Fruit fly (Drosophila melanogaster) whole organism, embryonic: ENCODE data around the gene RpS26.

Experiments used
- Antp ChIP-seq: fragments of 200-800 bp; sonication (Bioruptor generic); optimal IDR thresholded peaks from 3 replicates; lab custom pipeline; 2016; ENCODE audit warnings: missing biosample characterization, missing genetic modification characterization
- Bdp1 ChIP-seq: fragments of 200-800 bp; sonication (Bioruptor generic); optimal IDR thresholded peaks from 3 replicates; lab custom pipeline; 2016; ENCODE audit warnings: missing biosample characterization, missing genetic modification characterization
- BtbVII ChIP-seq: fragments of 200-800 bp; sonication (Bioruptor generic); optimal IDR thresholded peaks from 3 replicates; lab custom pipeline; 2017; ENCODE audit warnings: missing biosample characterization, mild to moderate bottlenecking, missing genetic modification characterization
- C15 ChIP-seq: fragments of 200-800 bp; sonication (Bioruptor generic); IDR thresholded peaks from 3 replicates; pipeline ENCODE4 v1.3.6; 2022; ENCODE audit warnings: missing biosample characterization, missing genetic modification characterization
- CG10979 ChIP-seq: fragments of 200-800 bp; sonication (Bioruptor generic); optimal IDR thresholded peaks from 2 replicates; lab custom pipeline; 2018; ENCODE audit warnings: missing biosample characterization, mild to moderate bottlenecking, missing genetic modification characterization, moderate library complexity
- CG11085 ChIP-seq: fragments of 200-800 bp; sonication (Bioruptor generic); IDR thresholded peaks from 2 replicates; pipeline ENCODE4 v1.3.6; 2022; ENCODE audit warnings: missing biosample characterization, missing genetic modification characterization
- CG12236 ChIP-seq: fragments of 200-800 bp; sonication (Bioruptor generic); optimal IDR thresholded peaks from 2 replicates; lab custom pipeline; 2016; ENCODE audit warnings: missing biosample characterization, missing genetic modification characterization
- CG13424 ChIP-seq: fragments of 200-800 bp; sonication (Bioruptor generic); optimal IDR thresholded peaks from 2 replicates; lab custom pipeline; 2019; ENCODE audit warnings: missing biosample characterization, mild to moderate bottlenecking, missing genetic modification characterization, moderate library complexity
- CG1529 ChIP-seq: fragments of 200-800 bp; sonication (Bioruptor generic); optimal IDR thresholded peaks from 3 replicates; lab custom pipeline; 2018; ENCODE audit warnings: missing biosample characterization, missing genetic modification characterization
- CG15696 ChIP-seq: fragments of 200-800 bp; sonication (Bioruptor generic); optimal IDR thresholded peaks from 2 replicates; lab custom pipeline; 2019; ENCODE audit warnings: missing biosample characterization, mild to moderate bottlenecking, missing genetic modification characterization, moderate library complexity
- CG17361 ChIP-seq: fragments of 200-800 bp; sonication (Bioruptor generic); IDR thresholded peaks from 3 replicates; pipeline ENCODE4 v1.3.6; 2022; ENCODE audit warnings: missing biosample characterization, missing genetic modification characterization
- CG18476 ChIP-seq: fragments of 200-800 bp; sonication (Bioruptor generic); optimal IDR thresholded peaks from 2 replicates; lab custom pipeline; 2016; ENCODE audit warnings: missing biosample characterization, mild to moderate bottlenecking, missing genetic modification characterization
- CG2116 ChIP-seq: fragments of 200-800 bp; sonication (Bioruptor generic); optimal IDR thresholded peaks from 3 replicates; lab custom pipeline; 2018; ENCODE audit warnings: missing biosample characterization, mild to moderate bottlenecking, missing genetic modification characterization
- CG30431 ChIP-seq: fragments of 200-800 bp; sonication (Bioruptor generic); optimal IDR thresholded peaks from 2 replicates; lab custom pipeline; 2017; ENCODE audit warnings: missing biosample characterization, missing genetic modification characterization
- CG31224 ChIP-seq: fragments of 200-800 bp; sonication (Bioruptor generic); IDR thresholded peaks from 2 replicates; pipeline ENCODE4 v1.3.6; 2022; ENCODE audit warnings: missing biosample characterization, missing genetic modification characterization
- CG31388 ChIP-seq: fragments of 200-800 bp; sonication (Bioruptor generic); optimal IDR thresholded peaks from 2 replicates; lab custom pipeline; 2016; ENCODE audit warnings: missing biosample characterization, missing genetic modification characterization
- CG4360 ChIP-seq: fragments of 200-800 bp; sonication (Bioruptor generic); IDR thresholded peaks from 2 replicates; pipeline ENCODE4 v1.3.6; 2022; ENCODE audit warnings: missing biosample characterization, missing genetic modification characterization
- CG6175 ChIP-seq: fragments of 200-800 bp; sonication (Bioruptor generic); IDR thresholded peaks from 3 replicates; pipeline ENCODE4 v1.3.6; 2022; ENCODE audit warnings: missing biosample characterization, missing genetic modification characterization
- CG6689 ChIP-seq: fragments of 200-800 bp; sonication (Bioruptor generic); IDR thresholded peaks from 2 replicates; pipeline ENCODE4 v1.3.6; 2022; ENCODE audit warnings: missing biosample characterization, missing genetic modification characterization
- CG7372 ChIP-seq: fragments of 200-800 bp; sonication (Bioruptor generic); IDR thresholded peaks from 2 replicates; pipeline ENCODE4 v1.3.6; 2022; ENCODE audit warnings: missing biosample characterization, missing genetic modification characterization
- Dad ChIP-seq: fragments of 200-800 bp; sonication (Bioruptor generic); optimal IDR thresholded peaks from 3 replicates; lab custom pipeline; 2016; ENCODE audit warnings: missing biosample characterization, missing genetic modification characterization
- Dek ChIP-seq: fragments of 200-800 bp; sonication (Bioruptor generic); optimal IDR thresholded peaks from 3 replicates; lab custom pipeline; 2019; ENCODE audit warnings: missing biosample characterization, mild to moderate bottlenecking, missing genetic modification characterization, moderate library complexity
- HHEX ChIP-seq: fragments of 200-800 bp; sonication (Bioruptor generic); optimal IDR thresholded peaks from 3 replicates; lab custom pipeline; 2017; ENCODE audit warnings: missing biosample characterization, mild to moderate bottlenecking, missing genetic modification characterization, missing genetic modification reagents
- Hr39 ChIP-seq: fragments of >200 bp; optimal IDR thresholded peaks from 2 replicates; lab custom pipeline; 2017
- Hr51 ChIP-seq, 2 experiments: fragments of 200-800 bp; sonication (Bioruptor generic); optimal IDR thresholded peaks; 2 replicates in 1 of 2; 3 replicates in 1 of 2; lab custom pipeline; 2016 to 2018; ENCODE audit warnings: missing biosample characterization in 2 of 2, missing genetic modification characterization in 2 of 2, mild to moderate bottlenecking in 1 of 2, moderate library complexity in 1 of 2
- MBD-R2 ChIP-seq: fragments of 200-800 bp; sonication (Bioruptor generic); IDR thresholded peaks from 2 replicates; pipeline ENCODE4 v1.3.6; 2022; ENCODE audit warnings: missing biosample characterization, missing genetic modification characterization
- Mad ChIP-seq: fragments of 200-800 bp; sonication (Bioruptor generic); optimal IDR thresholded peaks from 2 replicates; lab custom pipeline; 2016; ENCODE audit warnings: missing biosample characterization, missing genetic modification characterization
- Nf-YA ChIP-seq: fragments of 200-800 bp; sonication (Bioruptor generic); IDR thresholded peaks from 2 replicates; pipeline ENCODE4 v1.3.6; 2022; ENCODE audit warnings: missing biosample characterization, missing genetic modification characterization
- Pdp1 ChIP-seq, 2 experiments: fragments of 200-800 bp; sonication (Bioruptor generic); optimal IDR thresholded peaks; 3 replicates each; lab custom pipeline; 2016; ENCODE audit warnings: missing biosample characterization in 2 of 2, missing genetic modification characterization in 2 of 2, mild to moderate bottlenecking in 1 of 2, moderate library complexity in 1 of 2
- Vsx1 ChIP-seq: fragments of 200-800 bp; sonication (Bioruptor generic); optimal IDR thresholded peaks from 2 replicates; lab custom pipeline; 2017; ENCODE audit warnings: missing biosample characterization, mild to moderate bottlenecking, missing genetic modification characterization, missing genetic modification reagents
- YL-1 ChIP-seq: fragments of 200-800 bp; sonication (Bioruptor generic); optimal IDR thresholded peaks from 3 replicates; lab custom pipeline; 2017; ENCODE audit warnings: missing biosample characterization, mild to moderate bottlenecking, missing genetic modification characterization
- ab ChIP-seq: fragments of 200-800 bp; sonication (Bioruptor generic); optimal IDR thresholded peaks from 2 replicates; lab custom pipeline; 2016; ENCODE audit warnings: missing biosample characterization, missing genetic modification characterization
- chinmo ChIP-seq: fragments of 200-800 bp; sonication (Bioruptor generic); IDR thresholded peaks from 4 replicates; pipeline ENCODE4 v1.3.6; 2022; ENCODE audit warnings: missing biosample characterization, missing genetic modification characterization; ENCODE audit not compliant: partially characterized antibody
- corto ChIP-seq: fragments of 200-800 bp; sonication (Bioruptor generic); optimal IDR thresholded peaks from 2 replicates; lab custom pipeline; 2016; ENCODE audit warnings: missing biosample characterization, mild to moderate bottlenecking, missing genetic modification characterization, moderate library complexity
- disco-r ChIP-seq: fragments of 200-800 bp; sonication (Bioruptor generic); optimal IDR thresholded peaks from 2 replicates; lab custom pipeline; 2016; ENCODE audit warnings: missing biosample characterization, missing genetic modification characterization
- en ChIP-seq: fragments of 200-800 bp; sonication (Bioruptor generic); optimal IDR thresholded peaks from 2 replicates; lab custom pipeline; 2016; ENCODE audit warnings: missing biosample characterization, missing genetic modification characterization
- fd3F ChIP-seq: fragments of 200-800 bp; sonication (Bioruptor generic); optimal IDR thresholded peaks from 2 replicates; lab custom pipeline; 2018; ENCODE audit warnings: missing biosample characterization, mild to moderate bottlenecking, missing genetic modification characterization, moderate library complexity
- fu2 ChIP-seq: fragments of 200-800 bp; sonication (Bioruptor generic); optimal IDR thresholded peaks from 2 replicates; lab custom pipeline; 2016; ENCODE audit warnings: missing biosample characterization, missing genetic modification characterization
- gcm ChIP-seq: fragments of 200-800 bp; sonication (Bioruptor generic); optimal IDR thresholded peaks from 2 replicates; lab custom pipeline; 2019; ENCODE audit warnings: missing biosample characterization, mild to moderate bottlenecking, missing genetic modification characterization, moderate library complexity
- gt ChIP-seq: fragments of 200-800 bp; sonication (Bioruptor generic); IDR thresholded peaks from 2 replicates; pipeline ENCODE4 v1.3.6; 2022; ENCODE audit warnings: missing biosample characterization, missing genetic modification characterization
- hb ChIP-seq: fragments of 200-800 bp; sonication (Bioruptor generic); IDR thresholded peaks from 3 replicates; pipeline ENCODE4 v1.3.6; 2022; ENCODE audit warnings: missing biosample characterization, missing genetic modification characterization; ENCODE audit not compliant: partially characterized antibody
- inv ChIP-seq: fragments of 200-800 bp; sonication (Bioruptor generic); IDR thresholded peaks from 2 replicates; pipeline ENCODE4 v1.3.6; 2022; ENCODE audit warnings: missing biosample characterization, missing genetic modification characterization; ENCODE audit not compliant: partially characterized antibody
- kay ChIP-seq: fragments of 200-800 bp; sonication (Bioruptor generic); optimal IDR thresholded peaks from 2 replicates; lab custom pipeline; 2016; ENCODE audit warnings: missing biosample characterization, missing genetic modification characterization
- ken ChIP-seq: fragments of 200-800 bp; sonication (Bioruptor generic); IDR thresholded peaks from 3 replicates; pipeline ENCODE4 v1.3.6; 2022; ENCODE audit warnings: missing biosample characterization, missing genetic modification characterization
- nom ChIP-seq: fragments of 200-800 bp; sonication (Bioruptor generic); optimal IDR thresholded peaks from 2 replicates; lab custom pipeline; 2017; ENCODE audit warnings: missing biosample characterization, missing genetic modification characterization, mild to moderate bottlenecking, moderate library complexity, missing genetic modification reagents
- peb ChIP-seq: fragments of 200-800 bp; sonication (Bioruptor generic); IDR thresholded peaks from 2 replicates; pipeline ENCODE4 v1.3.6; 2022; ENCODE audit warnings: missing biosample characterization, missing genetic modification characterization
- pho ChIP-seq: fragments of 200-800 bp; sonication (Bioruptor generic); optimal IDR thresholded peaks from 2 replicates; lab custom pipeline; 2016; ENCODE audit warnings: missing biosample characterization, missing genetic modification characterization
- sim ChIP-seq: fragments of 200-800 bp; sonication (Bioruptor generic); IDR thresholded peaks from 2 replicates; pipeline ENCODE4 v1.3.6; 2022; ENCODE audit warnings: missing biosample characterization, missing genetic modification characterization
- stc ChIP-seq: fragments of 200-800 bp; sonication (Bioruptor generic); IDR thresholded peaks from 2 replicates; pipeline ENCODE4 v1.3.6; 2022; ENCODE audit warnings: missing biosample characterization, missing genetic modification characterization
- toy ChIP-seq: fragments of 200-800 bp; sonication (Bioruptor generic); IDR thresholded peaks from 2 replicates; pipeline ENCODE4 v1.3.6; 2022; ENCODE audit warnings: missing biosample characterization, missing genetic modification characterization
- yki ChIP-seq: fragments of >200 bp; optimal IDR thresholded peaks from 3 replicates; lab custom pipeline; 2018
- zfh2 ChIP-seq: fragments of 200-800 bp; sonication (Bioruptor generic); optimal IDR thresholded peaks from 2 replicates; lab custom pipeline; 2016; ENCODE audit warnings: missing biosample characterization, missing genetic modification characterization

RpS26 gene

dm6 chr2L:18441220-18441619, 1.9 kb downstream of the RpS26 start (continued):
- no peak for TF ChIP-seq ab
- no peak for TF ChIP-seq toy
- no peak for TF ChIP-seq BtbVII (GFP tag; lab: Kevin White, UChicago)
- TF ChIP-seq YL-1 (GFP tag; lab: Kevin White, UChicago) = peak; percentile 6
- no peak for TF ChIP-seq Dad (GFP tag; lab: Kevin White, UChicago)
- TF ChIP-seq HHEX = peak; percentile 13
- peak; percentile 42; the same call in 1 of the 3 replicates for TF ChIP-seq CG17361 (GFP tag; lab: Robert Waterston, UW)
- TF ChIP-seq inv = no peak
- TF ChIP-seq yki = no peak
- no peak for TF ChIP-seq CG12236 (GFP tag; lab: Kevin White, UChicago)
- TF ChIP-seq Hr39 (lab: Kevin White, UChicago) = no peak
- peak; percentile 50 for TF ChIP-seq Dek (tag; lab: Kevin White, UChicago)
- TF ChIP-seq CG6175 (GFP tag; lab: Robert Waterston, UW) = no peak
- TF ChIP-seq Bdp1 (GFP tag; lab: Kevin White, UChicago) = no peak
- TF ChIP-seq en = no peak
- 0 out of 2 replicates have a peak, but pooled peaks have one; percentile 22 for TF ChIP-seq CG4360
- no peak for TF ChIP-seq CG31224
- TF ChIP-seq CG31388 (GFP tag; lab: Kevin White, UChicago) = no peak
- no peak for TF ChIP-seq CG7372 (GFP tag; lab: Robert Waterston, UW)
- no peak for TF ChIP-seq zfh2
- TF ChIP-seq pho (GFP tag; lab: Kevin White, UChicago) = no peak
- no peak for TF ChIP-seq CG2116 (GFP tag; lab: Kevin White, UChicago)
- no peak for TF ChIP-seq Mad (GFP tag; lab: Kevin White, UChicago)
- TF ChIP-seq Pdp1 (GFP tag; optimal IDR thresholded peaks at IDR 0.05; lab: Kevin White, UChicago) = peak in 1 of 2 experiments; percentile 6
- no peak for TF ChIP-seq stc (GFP tag; lab: Robert Waterston, UW)
- no peak for TF ChIP-seq nom
- no peak for TF ChIP-seq Vsx1 (GFP tag; lab: Kevin White, UChicago)
- peak; percentile 17 for TF ChIP-seq CG15696 (tag; lab: Kevin White, UChicago)
- no peak; the same call in 2 of the 3 replicates for TF ChIP-seq hb (GFP tag; lab: Robert Waterston, UW)
- TF ChIP-seq fu2 (GFP tag; lab: Kevin White, UChicago) = peak; percentile 28
- no peak for TF ChIP-seq CG18476
- peak; percentile 41; the same call in 1 of the 2 replicates for TF ChIP-seq MBD-R2 (GFP tag; lab: Robert Waterston, UW)
- TF ChIP-seq fd3F (GFP tag; lab: Kevin White, UChicago) = no peak
- no peak for TF ChIP-seq Hr51 (GFP tag; optimal IDR thresholded peaks at IDR 0.05; lab: Kevin White, UChicago)
- no peak for TF ChIP-seq C15 (GFP tag; lab: Robert Waterston, UW)
- 0 out of 2 replicates have a peak, but pooled peaks have one; percentile 29 for TF ChIP-seq CG11085 (GFP tag; lab: Robert Waterston, UW)
- TF ChIP-seq chinmo (GFP tag; lab: Robert Waterston, UW) = no peak
- TF ChIP-seq Nf-YA = no peak; the same call in 1 of the 2 replicates
- no peak for TF ChIP-seq disco-r (GFP tag; lab: Kevin White, UChicago)
- TF ChIP-seq Antp (GFP tag; lab: Kevin White, UChicago) = no peak
- TF ChIP-seq CG30431 (GFP tag; lab: Kevin White, UChicago) = no peak
- no peak for TF ChIP-seq CG6689 (GFP tag; lab: Robert Waterston, UW)
- TF ChIP-seq kay (GFP tag; lab: Kevin White, UChicago) = no peak
- no peak for TF ChIP-seq CG10979 (tag; lab: Kevin White, UChicago)
- no peak for TF ChIP-seq gt (GFP tag; lab: Robert Waterston, UW)
- no peak for TF ChIP-seq corto (GFP tag; lab: Kevin White, UChicago)
- no peak for TF ChIP-seq gcm (GFP tag; lab: Kevin White, UChicago)
- no peak for TF ChIP-seq CG1529
- TF ChIP-seq CG13424 (tag; lab: Kevin White, UChicago) = no peak
- TF ChIP-seq peb (GFP tag; lab: Robert Waterston, UW) = no peak
- no peak for TF ChIP-seq sim (GFP tag; lab: Robert Waterston, UW)
- TF ChIP-seq ken = no peak
